Worm (Caenorhabditis elegans) whole organism, L4 larva: ENCODE data around the gene msp-38.

Experiments used
- F26F4.8 ChIP-seq: fragments of 200-800 bp; sonication (Bioruptor generic); conservative IDR thresholded peaks from 2 replicates; pipeline ENCODE4 v1.3.6; 2022; ENCODE audit warnings: missing genetic modification characterization, missing compliant biosample characterization
- Y75B8A.6 ChIP-seq: fragments of 200-800 bp; sonication (Bioruptor generic); IDR thresholded peaks from 2 replicates; pipeline ENCODE4 v1.3.6; 2022; ENCODE audit warnings: missing genetic modification reagents, missing genetic modification characterization, missing compliant biosample characterization
- ZK546.5 ChIP-seq, 2 experiments: sonication (generic microtip); optimal IDR thresholded peaks; 2 replicates each; lab custom pipeline; 2017; ENCODE audit warnings: missing biosample characterization in 2 of 2, missing genetic modification characterization in 2 of 2
- daf-12 ChIP-seq: fragments of 150-350 bp; optimal IDR thresholded peaks from 2 replicates; lab custom pipeline; 2014; ENCODE audit warnings: missing biosample characterization, missing genetic modification reagents, missing genetic modification characterization
- dve-1 ChIP-seq: sonication (generic microtip); optimal IDR thresholded peaks from 2 replicates; lab custom pipeline; 2017; ENCODE audit warnings: antibody characterized with exemption, mild to moderate bottlenecking, missing genetic modification characterization, missing compliant biosample characterization; ENCODE audit not compliant: insufficient read depth
- fkh-10 ChIP-seq: fragments of 150-350 bp; optimal IDR thresholded peaks from 2 replicates; lab custom pipeline; 2014; ENCODE audit warnings: missing biosample characterization, missing genetic modification reagents, missing genetic modification characterization
- lin-13 ChIP-seq: fragments of 150-350 bp; optimal IDR thresholded peaks from 2 replicates; lab custom pipeline; 2014; ENCODE audit warnings: missing biosample characterization, missing genetic modification reagents, missing genetic modification characterization
- lin-39 ChIP-seq: fragments of 150-350 bp; optimal IDR thresholded peaks from 2 replicates; lab custom pipeline; 2014; ENCODE audit warnings: missing biosample characterization, missing genetic modification reagents, missing genetic modification characterization
- madf-9 ChIP-seq: fragments of 200-800 bp; sonication (Bioruptor generic); conservative IDR thresholded peaks from 2 replicates; pipeline ENCODE4 v1.3.6; 2022; ENCODE audit warnings: missing genetic modification reagents, missing genetic modification characterization, missing compliant biosample characterization
- nhr-237 ChIP-seq: sonication (generic microtip); optimal IDR thresholded peaks from 2 replicates; lab custom pipeline; 2017; ENCODE audit warnings: missing biosample characterization, missing genetic modification characterization
- nhr-77 ChIP-seq: fragments of 150-350 bp; optimal IDR thresholded peaks from 2 replicates; lab custom pipeline; 2014; ENCODE audit warnings: missing biosample characterization, missing genetic modification characterization
- snpc-4 ChIP-seq: fragments of 150-350 bp; optimal IDR thresholded peaks from 2 replicates; lab custom pipeline; 2014; ENCODE audit warnings: missing biosample characterization, missing genetic modification characterization

DNA sequence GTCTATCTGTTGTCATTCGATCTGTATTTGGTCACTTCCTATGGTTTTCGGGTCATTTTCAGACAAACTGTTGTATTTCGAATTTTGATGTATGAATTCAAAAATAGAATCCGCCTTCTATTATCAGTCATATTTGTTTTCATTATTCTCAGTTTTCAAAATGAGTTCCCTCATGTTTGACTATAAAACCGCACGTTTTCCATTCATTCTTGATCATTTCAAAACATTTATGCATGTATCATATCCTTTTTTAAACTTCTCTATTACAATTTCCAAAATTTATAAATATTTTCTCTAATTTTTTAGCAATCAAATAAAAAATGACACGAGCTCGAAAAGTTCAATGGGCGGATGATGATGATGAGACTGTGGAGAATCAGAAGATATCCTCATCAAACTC, 5.7 kb downstream of the msp-38 start, which contains the start of gene K08F4.12:
- TF ChIP-seq madf-9 (GFP tag; lab: Robert Waterston, UW) (no peak), daf-12 (no peak), fkh-10 (GFP tag; lab: Kevin White, UChicago) (no peak), nhr-77 (tag; lab: Kevin White, UChicago) (no peak), ZK546.5 (tag; optimal IDR thresholded peaks at IDR 0.05; lab: Kevin White, UChicago) (no peak), F26F4.8 (no peak), snpc-4 (tag; lab: Kevin White, UChicago) (no peak), lin-13 (GFP tag; lab: Kevin White, UChicago) (no peak), dve-1 (tag; lab: Kevin White, UChicago) (no peak), lin-39 (no peak), nhr-237 (tag; lab: Kevin White, UChicago) (no peak), Y75B8A.6 (GFP tag; lab: Robert Waterston, UW) (no peak)
